Fruit fly (Drosophila melanogaster) whole organism, embryonic: ENCODE measurements around the gene Aasdh.

Experiments
- ATbp ChIP-seq: fragments of 200-800 bp; sonication (Bioruptor generic); optimal IDR thresholded peaks from 2 replicates; lab custom pipeline; 2017; ENCODE audit warnings: missing biosample characterization, mild to moderate bottlenecking, missing genetic modification characterization, missing genetic modification reagents
- Ada2b ChIP-seq: fragments of 200-800 bp; sonication (Bioruptor generic); IDR thresholded peaks from 2 replicates; pipeline ENCODE4 v1.3.6; 2022; ENCODE audit warnings: missing biosample characterization, missing genetic modification characterization
- Asciz ChIP-seq: fragments of 200-800 bp; sonication (Bioruptor generic); optimal IDR thresholded peaks from 2 replicates; lab custom pipeline; 2017; ENCODE audit warnings: missing biosample characterization, mild to moderate bottlenecking, missing genetic modification characterization, missing genetic modification reagents
- BtbVII ChIP-seq: fragments of 200-800 bp; sonication (Bioruptor generic); optimal IDR thresholded peaks from 3 replicates; lab custom pipeline; 2017; ENCODE audit warnings: missing biosample characterization, mild to moderate bottlenecking, missing genetic modification characterization
- CG11695 ChIP-seq: fragments of 200-800 bp; sonication (Bioruptor generic); IDR thresholded peaks from 3 replicates; pipeline ENCODE4 v1.3.6; 2022; ENCODE audit warnings: missing biosample characterization, missing genetic modification characterization
- CG12219 ChIP-seq: fragments of 200-800 bp; sonication (Bioruptor generic); optimal IDR thresholded peaks from 3 replicates; lab custom pipeline; 2018; ENCODE audit warnings: missing biosample characterization, mild to moderate bottlenecking, missing genetic modification characterization
- CG12299 ChIP-seq: fragments of 200-800 bp; sonication (Bioruptor generic); optimal IDR thresholded peaks from 2 replicates; lab custom pipeline; 2018; ENCODE audit warnings: missing biosample characterization, mild to moderate bottlenecking, missing genetic modification characterization
- CG12769 ChIP-seq: fragments of 200-800 bp; sonication (Bioruptor generic); optimal IDR thresholded peaks from 2 replicates; lab custom pipeline; 2019; ENCODE audit warnings: missing biosample characterization, mild to moderate bottlenecking, missing genetic modification characterization, moderate library complexity
- CG13296 ChIP-seq: fragments of 200-800 bp; sonication (Bioruptor generic); optimal IDR thresholded peaks from 3 replicates; lab custom pipeline; 2018; ENCODE audit warnings: missing biosample characterization, mild to moderate bottlenecking, missing genetic modification characterization
- CG13424 ChIP-seq: fragments of 200-800 bp; sonication (Bioruptor generic); optimal IDR thresholded peaks from 2 replicates; lab custom pipeline; 2019; ENCODE audit warnings: missing biosample characterization, mild to moderate bottlenecking, missing genetic modification characterization, moderate library complexity
- CG14667 ChIP-seq: fragments of 200-800 bp; sonication (Bioruptor generic); IDR thresholded peaks from 2 replicates; pipeline ENCODE4 v1.3.6; 2022; ENCODE audit warnings: missing biosample characterization, missing genetic modification characterization
- CG17829 ChIP-seq: fragments of 200-800 bp; optimal IDR thresholded peaks from 2 replicates; lab custom pipeline; 2019; ENCODE audit warnings: missing biosample characterization, mild to moderate bottlenecking, missing genetic modification characterization, moderate library complexity
- CG1792 ChIP-seq: fragments of 200-800 bp; sonication (Bioruptor generic); optimal IDR thresholded peaks from 2 replicates; lab custom pipeline; 2016; ENCODE audit warnings: missing biosample characterization, missing genetic modification characterization
- CG18262 ChIP-seq: fragments of 200-800 bp; optimal IDR thresholded peaks from 3 replicates; lab custom pipeline; 2019; ENCODE audit warnings: missing biosample characterization, mild to moderate bottlenecking, missing genetic modification characterization, moderate library complexity
- CG2199 ChIP-seq: fragments of 200-800 bp; sonication (Bioruptor generic); IDR thresholded peaks from 3 replicates; pipeline ENCODE4 v1.3.6; 2022; ENCODE audit warnings: missing biosample characterization, missing genetic modification characterization
- CG33557 ChIP-seq: fragments of 200-800 bp; sonication (Bioruptor generic); optimal IDR thresholded peaks from 2 replicates; lab custom pipeline; 2019; ENCODE audit warnings: missing biosample characterization, mild to moderate bottlenecking, missing genetic modification characterization, moderate library complexity
- CG4707 ChIP-seq: fragments of 200-800 bp; sonication (Bioruptor generic); optimal IDR thresholded peaks from 2 replicates; lab custom pipeline; 2018; ENCODE audit warnings: missing biosample characterization, mild to moderate bottlenecking, missing genetic modification characterization, moderate library complexity
- CG7745 ChIP-seq: fragments of 200-800 bp; sonication (Bioruptor generic); optimal IDR thresholded peaks from 2 replicates; lab custom pipeline; 2018; ENCODE audit warnings: missing biosample characterization, mild to moderate bottlenecking, missing genetic modification characterization, moderate library complexity
- CG7928 ChIP-seq: fragments of 200-800 bp; sonication (Bioruptor generic); optimal IDR thresholded peaks from 2 replicates; lab custom pipeline; 2017; ENCODE audit warnings: missing biosample characterization, mild to moderate bottlenecking, missing genetic modification characterization
- CG7963 ChIP-seq: fragments of 200-800 bp; sonication (Bioruptor generic); IDR thresholded peaks from 3 replicates; pipeline ENCODE4 v1.3.6; 2022; ENCODE audit warnings: missing biosample characterization, missing genetic modification characterization; ENCODE audit not compliant: partially characterized antibody
- CG8089 ChIP-seq: fragments of 200-800 bp; sonication (Bioruptor generic); optimal IDR thresholded peaks from 3 replicates; lab custom pipeline; 2016; ENCODE audit warnings: missing biosample characterization, missing genetic modification characterization
- CG8478 ChIP-seq: fragments of >200 bp; optimal IDR thresholded peaks from 2 replicates; lab custom pipeline; 2018
- CG9215 ChIP-seq: fragments of 200-800 bp; sonication (Bioruptor generic); IDR thresholded peaks from 2 replicates; pipeline ENCODE4 v1.3.6; 2022; ENCODE audit warnings: missing biosample characterization, missing genetic modification characterization
- CG9797 ChIP-seq: fragments of 200-800 bp; sonication (Bioruptor generic); optimal IDR thresholded peaks from 3 replicates; lab custom pipeline; 2018; ENCODE audit warnings: missing biosample characterization, mild to moderate bottlenecking, missing genetic modification characterization
- CoRest ChIP-seq: fragments of 200-800 bp; sonication (Bioruptor generic); optimal IDR thresholded peaks from 3 replicates; lab custom pipeline; 2018; ENCODE audit warnings: missing biosample characterization, mild to moderate bottlenecking, missing genetic modification characterization, moderate library complexity
- Dad ChIP-seq: fragments of 200-800 bp; sonication (Bioruptor generic); optimal IDR thresholded peaks from 3 replicates; lab custom pipeline; 2016; ENCODE audit warnings: missing biosample characterization, missing genetic modification characterization
- Dip3 ChIP-seq: fragments of 200-800 bp; sonication (Bioruptor generic); optimal IDR thresholded peaks from 3 replicates; lab custom pipeline; 2016; ENCODE audit warnings: missing biosample characterization, missing genetic modification characterization
- Fer3 ChIP-seq: fragments of 200-800 bp; sonication (Bioruptor generic); optimal IDR thresholded peaks from 2 replicates; lab custom pipeline; 2018; ENCODE audit warnings: missing biosample characterization, mild to moderate bottlenecking, missing genetic modification characterization, moderate library complexity
- Hr3 ChIP-seq: fragments of 200-800 bp; sonication (Bioruptor generic); optimal IDR thresholded peaks from 3 replicates; lab custom pipeline; 2016; ENCODE audit warnings: missing biosample characterization, missing genetic modification characterization
- Lhr ChIP-seq: fragments of 200-800 bp; sonication (Bioruptor generic); optimal IDR thresholded peaks from 3 replicates; lab custom pipeline; 2017; ENCODE audit warnings: mild to moderate bottlenecking, missing biosample characterization, missing genetic modification reagents, missing genetic modification characterization
- MBD-R2 ChIP-seq: fragments of 200-800 bp; sonication (Bioruptor generic); IDR thresholded peaks from 2 replicates; pipeline ENCODE4 v1.3.6; 2022; ENCODE audit warnings: missing biosample characterization, missing genetic modification characterization
- NFAT ChIP-seq: fragments of 200-800 bp; sonication (Bioruptor generic); IDR thresholded peaks from 2 replicates; pipeline ENCODE4 v1.3.6; 2022; ENCODE audit warnings: missing biosample characterization, missing genetic modification characterization
- Neu2 ChIP-seq: fragments of 200-800 bp; sonication (Bioruptor generic); optimal IDR thresholded peaks from 3 replicates; lab custom pipeline; 2016; ENCODE audit warnings: missing biosample characterization, missing genetic modification characterization, borderline replicate concordance
- NfI ChIP-seq: fragments of 200-800 bp; sonication (Bioruptor generic); optimal IDR thresholded peaks from 3 replicates; lab custom pipeline; 2018; ENCODE audit warnings: missing biosample characterization, mild to moderate bottlenecking, missing genetic modification characterization, moderate library complexity
- Opbp ChIP-seq: fragments of 200-800 bp; sonication (Bioruptor generic); IDR thresholded peaks from 3 replicates; pipeline ENCODE4 v1.3.6; 2022; ENCODE audit warnings: missing biosample characterization, missing genetic modification characterization; ENCODE audit not compliant: partially characterized antibody
- Optix ChIP-seq: fragments of 200-800 bp; sonication (Bioruptor generic); IDR thresholded peaks from 3 replicates; pipeline ENCODE4 v1.3.6; 2022; ENCODE audit warnings: missing biosample characterization, missing genetic modification characterization
- Ptx1 ChIP-seq: fragments of 200-800 bp; sonication (Bioruptor generic); IDR thresholded peaks from 2 replicates; pipeline ENCODE4 v1.3.6; 2022; ENCODE audit warnings: missing biosample characterization, missing genetic modification characterization
- Sin3A ChIP-seq: fragments of >200 bp; optimal IDR thresholded peaks from 2 replicates; lab custom pipeline; 2018
- Sry-δ ChIP-seq: fragments of 200-800 bp; sonication (Bioruptor generic); optimal IDR thresholded peaks from 2 replicates; lab custom pipeline; 2016; ENCODE audit warnings: missing biosample characterization, missing genetic modification characterization
- ac ChIP-seq: fragments of 200-800 bp; sonication (Bioruptor generic); optimal IDR thresholded peaks from 3 replicates; lab custom pipeline; 2017; ENCODE audit warnings: missing biosample characterization, mild to moderate bottlenecking, missing genetic modification characterization
- ato ChIP-seq: fragments of 200-800 bp; sonication (Bioruptor generic); IDR thresholded peaks from 2 replicates; pipeline ENCODE4 v1.3.6; 2022; ENCODE audit warnings: missing biosample characterization, missing genetic modification characterization; ENCODE audit not compliant: partially characterized antibody
- br ChIP-seq: fragments of >200 bp; optimal IDR thresholded peaks from 2 replicates; lab custom pipeline; 2017
- chn ChIP-seq: fragments of 200-800 bp; sonication (Bioruptor generic); optimal IDR thresholded peaks from 2 replicates; lab custom pipeline; 2016; ENCODE audit warnings: missing biosample characterization, missing genetic modification characterization
- en ChIP-seq: fragments of 200-800 bp; sonication (Bioruptor generic); optimal IDR thresholded peaks from 2 replicates; lab custom pipeline; 2016; ENCODE audit warnings: missing biosample characterization, missing genetic modification characterization
- ftz-f1 ChIP-seq: fragments of 200-800 bp; sonication (Bioruptor generic); optimal IDR thresholded peaks from 2 replicates; lab custom pipeline; 2016; ENCODE audit warnings: missing biosample characterization, missing genetic modification characterization
- fu2 ChIP-seq: fragments of 200-800 bp; sonication (Bioruptor generic); optimal IDR thresholded peaks from 2 replicates; lab custom pipeline; 2016; ENCODE audit warnings: missing biosample characterization, missing genetic modification characterization
- insv ChIP-seq, 2 experiments: fragments of 200-800 bp; sonication (Bioruptor generic); optimal IDR thresholded peaks; 3 replicates each; lab custom pipeline; 2016 to 2018; ENCODE audit warnings: missing biosample characterization in 2 of 2, missing genetic modification characterization in 2 of 2
- otp ChIP-seq: fragments of 200-800 bp; sonication (Bioruptor generic); IDR thresholded peaks from 3 replicates; pipeline ENCODE4, ENCODE4 v1.3.6; 2022; ENCODE audit warnings: missing biosample characterization, missing genetic modification characterization
- ro ChIP-seq: fragments of 200-800 bp; sonication (Bioruptor generic); IDR thresholded peaks from 2 replicates; pipeline ENCODE4 v1.3.6; 2022; ENCODE audit warnings: missing biosample characterization, missing genetic modification characterization
- row ChIP-seq: fragments of 200-800 bp; sonication (Bioruptor generic); IDR thresholded peaks from 3 replicates; pipeline ENCODE4 v1.3.6; 2022; ENCODE audit warnings: missing biosample characterization, missing genetic modification characterization
- sim ChIP-seq: fragments of 200-800 bp; sonication (Bioruptor generic); IDR thresholded peaks from 2 replicates; pipeline ENCODE4 v1.3.6; 2022; ENCODE audit warnings: missing biosample characterization, missing genetic modification characterization
- vvl ChIP-seq: fragments of 200-800 bp; sonication (Bioruptor generic); IDR thresholded peaks from 2 replicates; pipeline ENCODE4 v1.3.6; 2022; ENCODE audit warnings: missing biosample characterization, missing genetic modification characterization
- wor ChIP-seq: fragments of 200-800 bp; sonication (Bioruptor generic); IDR thresholded peaks from 2 replicates; pipeline ENCODE4 v1.3.6; 2022; ENCODE audit warnings: missing biosample characterization, missing genetic modification characterization

Aasdh gene

DNA sequence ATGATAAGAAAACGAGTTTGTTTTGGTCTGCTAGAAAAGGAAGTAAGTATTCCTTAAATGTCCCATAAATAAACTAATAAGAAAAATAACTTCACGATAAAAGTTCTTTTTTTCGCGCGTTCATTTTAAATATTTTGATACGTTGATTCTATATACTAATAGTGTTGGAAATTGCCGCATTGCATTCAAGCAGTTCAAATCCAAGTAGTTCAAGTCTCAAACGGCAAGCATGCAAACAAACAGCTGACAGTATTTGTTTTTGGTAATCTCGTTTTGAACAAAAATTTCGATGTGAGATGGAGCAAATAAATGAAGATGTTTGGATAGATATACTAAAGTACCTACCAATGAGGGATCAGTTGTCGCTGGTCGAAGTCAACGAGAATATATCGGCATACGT lies 39.4 kb upstream of the Aasdh start, which contains the start of gene CG13088:
TSS of gene CG13088 (plus strand) at position 247 of the 400 bp plus-strand sequence.
- TF ChIP-seq CG13424 (tag; lab: Kevin White, UChicago) (no peak), Sin3A (lab: Kevin White, UChicago) (no peak), MBD-R2 (peak; percentile 94), en (GFP tag; lab: Kevin White, UChicago) (no peak), br (lab: Kevin White, UChicago) (no peak), CG2199 (GFP tag; lab: Robert Waterston, UW) (no peak), vvl (GFP tag; lab: Robert Waterston, UW) (peak; percentile 75), otp (GFP tag; lab: Robert Waterston, UW) (no peak), Opbp (GFP tag; lab: Robert Waterston, UW) (peak; percentile 66; the same call in 2 of the 3 replicates), CG8478 (lab: Kevin White, UChicago) (no peak), wor (no peak), insv (GFP tag; optimal IDR thresholded peaks at IDR 0.05; lab: Kevin White, UChicago) (no peak), row (GFP tag; lab: Robert Waterston, UW) (no peak), CG7745 (tag; lab: Kevin White, UChicago) (no peak), ftz-f1 (GFP tag; lab: Kevin White, UChicago) (no peak), Neu2 (no peak), CG14667 (no peak), CG7928 (GFP tag; lab: Kevin White, UChicago) (no peak), NFAT (GFP tag; lab: Robert Waterston, UW) (no peak; the same call in 1 of the 2 replicates), CG7963 (GFP tag; lab: Robert Waterston, UW) (no peak), CG13296 (GFP tag; lab: Kevin White, UChicago) (no peak), CoRest (tag; lab: Kevin White, UChicago) (peak; percentile 56), CG9797 (GFP tag; lab: Kevin White, UChicago) (no peak), chn (GFP tag; lab: Kevin White, UChicago) (peak; percentile 23), CG33557 (GFP tag; lab: Kevin White, UChicago) (no peak), BtbVII (GFP tag; lab: Kevin White, UChicago) (no peak), CG9215 (GFP tag; lab: Robert Waterston, UW) (no peak), ac (no peak), NfI (GFP tag; lab: Kevin White, UChicago) (peak; percentile 55), fu2 (GFP tag; lab: Kevin White, UChicago) (peak; percentile 38), CG12219 (GFP tag; lab: Kevin White, UChicago) (no peak), CG11695 (no peak), ATbp (GFP tag; lab: Kevin White, UChicago) (no peak), Asciz (GFP tag; lab: Kevin White, UChicago) (peak; percentile 3), Hr3 (peak; percentile 14), CG12299 (tag; lab: Kevin White, UChicago) (no peak), CG8089 (GFP tag; lab: Kevin White, UChicago) (no peak), Optix (no peak), CG18262 (tag; lab: Kevin White, UChicago) (no peak), Dip3 (GFP tag; lab: Kevin White, UChicago) (peak; percentile 51), Fer3 (tag; lab: Kevin White, UChicago) (no peak), CG17829 (peak; percentile 36), ro (GFP tag; lab: Robert Waterston, UW) (no peak), CG1792 (GFP tag; lab: Kevin White, UChicago) (peak; percentile 6), Dad (peak; percentile 23), ato (GFP tag; lab: Robert Waterston, UW) (no peak), Sry-δ (GFP tag; lab: Kevin White, UChicago) (peak; percentile 47), CG12769 (no peak), sim (GFP tag; lab: Robert Waterston, UW) (no peak), CG4707 (GFP tag; lab: Kevin White, UChicago) (no peak), Lhr (GFP tag; lab: Kevin White, UChicago) (peak; percentile 25), Ptx1 (GFP tag; lab: Robert Waterston, UW) (no peak), Ada2b (no peak)
